Fruit fly (Drosophila melanogaster): ENCODE data around the gene CG13738.
A peak's percentile ranks its signal among the peaks of the same experiment; 100 is the strongest.

DNA sequence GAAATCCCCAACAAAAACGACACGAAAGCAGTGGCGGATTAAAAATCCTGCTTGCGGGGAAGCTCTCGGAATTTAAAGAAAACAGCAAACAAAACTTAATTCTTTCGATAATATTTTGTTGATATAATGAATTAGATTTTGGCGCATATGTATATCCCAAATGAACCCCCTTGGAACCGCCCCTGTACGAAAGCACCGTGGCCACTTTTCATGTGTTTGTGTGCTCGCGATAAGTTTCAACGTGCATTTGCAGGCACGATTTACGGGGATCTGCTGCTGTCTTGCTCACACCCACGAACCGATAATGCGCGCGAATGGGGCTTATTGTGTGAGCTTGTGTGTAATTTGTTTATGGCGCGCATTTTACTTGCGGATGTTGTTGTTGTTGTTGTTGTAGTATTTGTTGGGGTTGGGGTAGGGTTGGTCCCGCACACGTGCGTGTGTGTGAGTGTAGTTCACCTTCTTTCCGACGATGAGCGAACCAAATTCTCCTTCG lies 31.7 kb upstream of the CG13738 start:
- peak; percentile 98 for TF ChIP-seq CG34406 (GFP tag; optimal IDR thresholded peaks at IDR 0.05)
- peak; percentile 99 for TF ChIP-seq Hr39 (GFP tag; optimal IDR thresholded peaks at IDR 0.05)
- TF ChIP-seq Sox14 (GFP tag; optimal IDR thresholded peaks at IDR 0.05), result peak; percentile 99
- peak; percentile 98 for TF ChIP-seq CG10631 (GFP tag; optimal IDR thresholded peaks at IDR 0.05)
- TF ChIP-seq pdm3 (GFP tag; optimal IDR thresholded peaks at IDR 0.05), result peak; percentile 99
- peak; percentile 98 for TF ChIP-seq Met (GFP tag; optimal IDR thresholded peaks at IDR 0.05)
- peak; percentile 99 for TF ChIP-seq Eip75B (GFP tag; optimal IDR thresholded peaks at IDR 0.05)
- peak; percentile 97 for TF ChIP-seq Smox (GFP tag; optimal IDR thresholded peaks at IDR 0.05)
- peak; percentile 100 for TF ChIP-seq Eip78C (GFP tag)
- TF ChIP-seq acj6 (GFP tag; optimal IDR thresholded peaks at IDR 0.05), result peak; percentile 99
- peak; percentile 97 for TF ChIP-seq Gug (GFP tag; IDR thresholded peaks at IDR 0.05)
- TF ChIP-seq CG6854 (GFP tag; optimal IDR thresholded peaks at IDR 0.05), result peak; percentile 92
- TF ChIP-seq CG8632 (GFP tag; optimal IDR thresholded peaks at IDR 0.05), result peak; percentile 97

Measured in whole organism, prepupa.